Fruit fly (Drosophila melanogaster) whole organism, prepupa: ENCODE measurements around the gene CG7484.

Source experiments
- CG10631 ChIP-seq: fragments of 200-800 bp; sonication (Bioruptor generic); optimal IDR thresholded peaks from 2 replicates; lab custom pipeline; 2016; ENCODE audit warnings: missing biosample characterization, missing genetic modification characterization
- CG10669 ChIP-seq: fragments of 200-800 bp; sonication (Bioruptor generic); optimal IDR thresholded peaks from 3 replicates; lab custom pipeline; 2018; ENCODE audit warnings: missing biosample characterization, mild to moderate bottlenecking, missing genetic modification characterization, moderate library complexity
- CG11762 ChIP-seq: fragments of 200-800 bp; sonication (Bioruptor generic); optimal IDR thresholded peaks from 3 replicates; lab custom pipeline; 2016; ENCODE audit warnings: missing biosample characterization, missing genetic modification characterization; ENCODE audit not compliant: insufficient read depth
- CG11902 ChIP-seq: fragments of 200-800 bp; sonication (Bioruptor generic); optimal IDR thresholded peaks from 3 replicates; lab custom pipeline; 2016; ENCODE audit warnings: missing biosample characterization, missing genetic modification characterization
- CG15336 ChIP-seq: fragments of 200-800 bp; sonication (Bioruptor generic); IDR thresholded peaks from 2 replicates; pipeline ENCODE4 v1.3.6; 2022; ENCODE audit warnings: missing biosample characterization, missing genetic modification characterization
- CG1621 ChIP-seq: fragments of 200-800 bp; sonication (Bioruptor generic); optimal IDR thresholded peaks from 3 replicates; lab custom pipeline; 2018; ENCODE audit warnings: missing biosample characterization, mild to moderate bottlenecking, missing genetic modification characterization
- CG16779 ChIP-seq: fragments of 200-800 bp; sonication (Bioruptor generic); optimal IDR thresholded peaks from 3 replicates; lab custom pipeline; 2017; ENCODE audit warnings: missing biosample characterization, mild to moderate bottlenecking, missing genetic modification characterization
- CG3032 ChIP-seq: fragments of 200-800 bp; optimal IDR thresholded peaks from 2 replicates; lab custom pipeline; 2019; ENCODE audit warnings: missing biosample characterization, mild to moderate bottlenecking, missing genetic modification characterization, moderate library complexity
- CG31627 ChIP-seq: fragments of 200-800 bp; sonication (Bioruptor generic); optimal IDR thresholded peaks from 3 replicates; lab custom pipeline; 2016; ENCODE audit warnings: missing biosample characterization, missing genetic modification characterization
- CG34406 ChIP-seq: fragments of 200-800 bp; sonication (Bioruptor generic); optimal IDR thresholded peaks from 3 replicates; lab custom pipeline; 2016; ENCODE audit warnings: missing biosample characterization, missing genetic modification characterization
- CG3919 ChIP-seq: fragments of 200-800 bp; sonication (Bioruptor generic); optimal IDR thresholded peaks from 3 replicates; lab custom pipeline; 2016; ENCODE audit warnings: missing biosample characterization, missing genetic modification characterization
- CG6163 ChIP-seq: fragments of 200-800 bp; sonication (Bioruptor generic); IDR thresholded peaks from 3 replicates; pipeline ENCODE4 v1.3.6; 2022; ENCODE audit warnings: missing biosample characterization, missing genetic modification characterization
- CG6276 ChIP-seq: fragments of 200-800 bp; sonication (Bioruptor generic); optimal IDR thresholded peaks from 2 replicates; lab custom pipeline; 2017; ENCODE audit warnings: missing biosample characterization, mild to moderate bottlenecking, missing genetic modification characterization
- CG6808 ChIP-seq: fragments of 200-800 bp; sonication (Bioruptor generic); optimal IDR thresholded peaks from 3 replicates; lab custom pipeline; 2017; ENCODE audit warnings: missing biosample characterization, missing genetic modification characterization, mild to moderate bottlenecking, moderate library complexity, missing genetic modification reagents
- CG7368 ChIP-seq: fragments of 200-800 bp; sonication (Bioruptor generic); optimal IDR thresholded peaks from 3 replicates; lab custom pipeline; 2016; ENCODE audit warnings: missing biosample characterization, missing genetic modification characterization
- CG8319 ChIP-seq: fragments of 200-800 bp; sonication (Bioruptor generic); optimal IDR thresholded peaks from 3 replicates; lab custom pipeline; 2016; ENCODE audit warnings: missing biosample characterization, missing genetic modification characterization
- CG8632 ChIP-seq: fragments of 200-800 bp; sonication (Bioruptor generic); optimal IDR thresholded peaks from 3 replicates; lab custom pipeline; 2016; ENCODE audit warnings: missing biosample characterization, missing genetic modification characterization
- CG9139 ChIP-seq: fragments of 200-800 bp; sonication (Bioruptor generic); optimal IDR thresholded peaks from 3 replicates; lab custom pipeline; 2017; ENCODE audit warnings: missing biosample characterization, mild to moderate bottlenecking, missing genetic modification characterization
- Eip75B ChIP-seq: fragments of 200-800 bp; sonication (Bioruptor generic); optimal IDR thresholded peaks from 3 replicates; lab custom pipeline; 2016; ENCODE audit warnings: missing biosample characterization, missing genetic modification characterization
- Eip78C ChIP-seq: fragments of 200-800 bp; sonication (Bioruptor generic); peaks from one replicate; lab custom pipeline; 2016; ENCODE audit warnings: missing biosample characterization, missing genetic modification characterization
- Ets96B ChIP-seq: fragments of 200-800 bp; optimal IDR thresholded peaks from 2 replicates; lab custom pipeline; 2019; ENCODE audit warnings: missing biosample characterization, mild to moderate bottlenecking, missing genetic modification characterization, moderate library complexity
- Gug ChIP-seq: fragments of 200-800 bp; sonication (Bioruptor generic); IDR thresholded peaks from 2 replicates; pipeline ENCODE4 v1.3.6; 2022; ENCODE audit warnings: missing biosample characterization, missing genetic modification characterization
- Hr38 ChIP-seq: sonication (Bioruptor generic); optimal IDR thresholded peaks from 2 replicates; lab custom pipeline; 2016; ENCODE audit warnings: missing biosample characterization, missing genetic modification characterization
- Hr4 ChIP-seq: fragments of 200-800 bp; sonication (Bioruptor generic); optimal IDR thresholded peaks from 3 replicates; lab custom pipeline; 2016; ENCODE audit warnings: missing biosample characterization, missing genetic modification characterization
- Lpt ChIP-seq: fragments of 200-800 bp; sonication (Bioruptor generic); optimal IDR thresholded peaks from 3 replicates; lab custom pipeline; 2016; ENCODE audit warnings: missing biosample characterization, missing genetic modification characterization
- Met ChIP-seq: fragments of 200-800 bp; sonication (Bioruptor generic); optimal IDR thresholded peaks from 3 replicates; lab custom pipeline; 2016; ENCODE audit warnings: missing biosample characterization, missing genetic modification characterization
- OdsH ChIP-seq: fragments of 200-800 bp; sonication (Bioruptor generic); optimal IDR thresholded peaks from 3 replicates; lab custom pipeline; 2016; ENCODE audit warnings: missing biosample characterization, missing genetic modification characterization
- Smox ChIP-seq: fragments of 200-800 bp; sonication (Bioruptor generic); optimal IDR thresholded peaks from 3 replicates; lab custom pipeline; 2016; ENCODE audit warnings: missing biosample characterization, missing genetic modification characterization
- Sox102F ChIP-seq: fragments of 200-800 bp; sonication (Bioruptor generic); optimal IDR thresholded peaks from 2 replicates; lab custom pipeline; 2016; ENCODE audit warnings: missing biosample characterization, mild to moderate bottlenecking, missing genetic modification characterization
- Sox14 ChIP-seq: fragments of 200-800 bp; sonication (Bioruptor generic); optimal IDR thresholded peaks from 3 replicates; lab custom pipeline; 2016; ENCODE audit warnings: missing biosample characterization, missing genetic modification characterization
- Sox15 ChIP-seq: fragments of 200-800 bp; sonication (Bioruptor generic); optimal IDR thresholded peaks from 3 replicates; lab custom pipeline; 2016; ENCODE audit warnings: missing biosample characterization, missing genetic modification characterization
- achi ChIP-seq: fragments of 200-800 bp; sonication (Bioruptor generic); optimal IDR thresholded peaks from 3 replicates; lab custom pipeline; 2016; ENCODE audit warnings: missing biosample characterization, missing genetic modification characterization
- acj6 ChIP-seq: fragments of 200-800 bp; sonication (Bioruptor generic); optimal IDR thresholded peaks from 3 replicates; lab custom pipeline; 2016; ENCODE audit warnings: missing biosample characterization, missing genetic modification characterization
- cyc ChIP-seq: fragments of 200-800 bp; sonication (Bioruptor generic); optimal IDR thresholded peaks from 3 replicates; lab custom pipeline; 2016; ENCODE audit warnings: missing biosample characterization, missing genetic modification characterization
- dac ChIP-seq: fragments of 200-800 bp; sonication (Bioruptor generic); optimal IDR thresholded peaks from 2 replicates; lab custom pipeline; 2017; ENCODE audit warnings: missing biosample characterization, mild to moderate bottlenecking, missing genetic modification characterization
- dsx ChIP-seq: fragments of 200-800 bp; optimal IDR thresholded peaks from 3 replicates; lab custom pipeline; 2019; ENCODE audit warnings: missing biosample characterization, mild to moderate bottlenecking, missing genetic modification characterization, moderate library complexity; ENCODE audit not compliant: poor library complexity, severe bottlenecking
- eg ChIP-seq: fragments of 200-800 bp; sonication (Bioruptor generic); IDR thresholded peaks from 3 replicates; pipeline ENCODE4 v1.3.6; 2022; ENCODE audit warnings: missing biosample characterization, missing genetic modification characterization
- fd59A ChIP-seq: fragments of 200-800 bp; sonication (Bioruptor generic); optimal IDR thresholded peaks from 2 replicates; lab custom pipeline; 2017; ENCODE audit warnings: missing biosample characterization, mild to moderate bottlenecking, missing genetic modification characterization, missing genetic modification reagents
- fd85E ChIP-seq: fragments of 200-800 bp; sonication (Bioruptor generic); optimal IDR thresholded peaks from 3 replicates; lab custom pipeline; 2016; ENCODE audit warnings: missing biosample characterization, missing genetic modification characterization
- fkh ChIP-seq: fragments of 200-800 bp; sonication (Bioruptor generic); optimal IDR thresholded peaks from 3 replicates; lab custom pipeline; 2017; ENCODE audit warnings: missing biosample characterization, mild to moderate bottlenecking, missing genetic modification characterization, moderate library complexity
- lz ChIP-seq: fragments of 200-800 bp; sonication (Bioruptor generic); optimal IDR thresholded peaks from 3 replicates; lab custom pipeline; 2016; ENCODE audit warnings: missing biosample characterization, missing genetic modification characterization
- pdm3 ChIP-seq: fragments of 200-800 bp; sonication (Bioruptor generic); optimal IDR thresholded peaks from 3 replicates; lab custom pipeline; 2016; ENCODE audit warnings: missing biosample characterization, missing genetic modification characterization
- salr ChIP-seq, 2 experiments: fragments of 200-800 bp; sonication (Bioruptor generic); optimal IDR thresholded peaks; 3 replicates each; lab custom pipeline; 2016 to 2018; ENCODE audit warnings: missing biosample characterization in 2 of 2, missing genetic modification characterization in 2 of 2, mild to moderate bottlenecking in 1 of 2
- spab ChIP-seq: fragments of 200-800 bp; sonication (Bioruptor generic); optimal IDR thresholded peaks from 2 replicates; lab custom pipeline; 2017; ENCODE audit warnings: missing biosample characterization, mild to moderate bottlenecking, missing genetic modification characterization, missing genetic modification reagents
- ss ChIP-seq, 2 experiments: fragments of 200-800 bp; sonication (Bioruptor generic); optimal IDR thresholded peaks; 2 replicates in 1 of 2; 3 replicates in 1 of 2; lab custom pipeline; 2017 to 2018; ENCODE audit warnings: mild to moderate bottlenecking in 2 of 2, missing biosample characterization in 2 of 2, missing genetic modification characterization in 2 of 2, moderate library complexity in 1 of 2
- svp ChIP-seq: fragments of 200-800 bp; sonication (Bioruptor generic); peaks from one replicate; lab custom pipeline; 2016; ENCODE audit warnings: missing biosample characterization, missing genetic modification characterization
- vri ChIP-seq: fragments of 200-800 bp; sonication (Bioruptor generic); optimal IDR thresholded peaks from 3 replicates; lab custom pipeline; 2016; ENCODE audit warnings: missing biosample characterization, mild to moderate bottlenecking, missing genetic modification characterization

The CG7484 gene

DNA sequence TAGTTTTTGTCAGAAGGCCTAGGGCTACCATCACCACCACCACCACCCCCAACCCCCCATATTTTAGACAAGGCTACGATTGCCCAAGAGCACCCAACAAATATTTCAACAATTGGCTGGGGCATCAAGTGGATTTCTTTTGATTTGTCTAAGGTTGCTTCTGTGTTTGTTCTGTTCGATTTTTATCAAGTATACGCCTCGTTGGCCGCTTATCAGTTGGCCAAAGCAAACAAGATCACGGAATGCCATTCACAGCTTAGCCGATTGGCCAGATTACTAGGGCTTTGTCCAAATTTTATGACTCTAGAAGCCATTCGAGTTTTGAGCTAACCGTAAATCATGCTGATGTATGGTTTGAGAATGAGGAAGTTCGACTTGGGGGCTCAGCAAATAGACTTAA, 38.6 kb upstream of the CG7484 start:
- TF ChIP-seq Sox15 (no peak), fkh (GFP tag; lab: Kevin White, UChicago) (peak; percentile 45)

DNA sequence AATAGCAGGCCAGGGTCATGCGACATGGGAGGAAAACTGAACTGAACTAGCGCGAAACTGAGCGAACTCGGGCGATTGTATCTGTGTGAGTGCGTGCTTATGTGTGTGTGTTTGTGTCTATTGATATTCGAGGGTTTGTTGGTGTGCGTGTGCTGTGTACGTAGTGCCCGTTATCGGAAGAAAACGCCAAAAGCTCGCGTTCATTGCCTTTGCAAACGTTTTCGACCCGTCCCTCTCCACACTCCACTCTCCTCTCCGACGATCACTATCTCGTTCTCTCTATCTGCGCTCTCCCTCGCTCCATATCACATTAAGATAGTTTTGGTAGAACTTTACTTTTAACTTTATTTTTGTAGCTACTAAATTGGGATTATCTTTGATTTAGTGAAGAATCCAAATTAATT, 37.5 kb upstream of the CG7484 start:
- TF ChIP-seq fkh (GFP tag; lab: Kevin White, UChicago) (peak; percentile 82), dac (GFP tag; lab: Kevin White, UChicago) (no peak)

DNA sequence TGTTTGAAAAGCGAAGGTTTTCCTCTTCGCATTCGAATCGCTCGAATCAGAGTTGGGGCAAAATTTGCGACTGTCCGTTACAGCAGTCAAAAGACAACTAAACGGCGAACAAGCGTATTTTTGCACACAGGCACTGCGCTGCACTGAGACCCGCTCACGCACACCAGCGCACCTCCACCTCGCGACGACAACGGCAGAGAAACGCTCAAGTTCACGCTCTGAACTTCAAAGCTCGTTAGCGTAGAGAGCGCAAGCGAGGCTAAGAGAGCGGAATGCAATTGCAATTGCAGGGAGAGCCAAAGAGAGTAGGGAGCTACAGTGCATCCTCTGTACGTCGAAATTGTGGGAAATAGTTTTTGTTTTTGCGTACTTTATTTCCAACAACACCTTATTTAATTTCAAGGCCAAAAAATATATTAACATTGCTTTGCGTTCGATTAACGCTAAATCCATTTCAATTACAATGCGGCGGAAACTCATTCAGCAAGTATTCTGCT, 35.2 kb upstream of the CG7484 start, which contains the start of gene Eip74EF:
Gene Eip74EF, minus strand, starts transcription at position 117 of the 497 bp plus-strand sequence.
- peak; percentile 79 for TF ChIP-seq lz
- peak; percentile 71 for TF ChIP-seq Met (GFP tag; lab: Kevin White, UChicago)
- peak; percentile 73 for TF ChIP-seq Sox102F (GFP tag; lab: Kevin White, UChicago)
- no peak for TF ChIP-seq Hr38 (GFP tag; lab: Kevin White, UChicago)
- peak; percentile 70 for TF ChIP-seq Sox14 (GFP tag; lab: Kevin White, UChicago)
- peak; percentile 51 for TF ChIP-seq CG11762
- TF ChIP-seq CG3919 (GFP tag; lab: Kevin White, UChicago): peak; percentile 73
- TF ChIP-seq salr (GFP tag; optimal IDR thresholded peaks at IDR 0.05; lab: Kevin White, UChicago): no peak
- peak; percentile 51 for TF ChIP-seq CG7368 (GFP tag; lab: Kevin White, UChicago)
- peak; percentile 44 for TF ChIP-seq achi
- TF ChIP-seq fkh (GFP tag; lab: Kevin White, UChicago): no peak
- peak; percentile 53 for TF ChIP-seq dsx (GFP tag; lab: Kevin White, UChicago)
- peak; percentile 56 for TF ChIP-seq CG9139 (GFP tag; lab: Kevin White, UChicago)
- TF ChIP-seq acj6 (GFP tag; lab: Kevin White, UChicago): peak; percentile 66
- peak; percentile 74 for TF ChIP-seq pdm3 (GFP tag; lab: Kevin White, UChicago)
- TF ChIP-seq CG34406 (GFP tag; lab: Kevin White, UChicago): peak; percentile 40
- TF ChIP-seq dac (GFP tag; lab: Kevin White, UChicago): no peak
- peak; percentile 57 for TF ChIP-seq CG6808 (GFP tag; lab: Kevin White, UChicago)
- peak; percentile 30 for TF ChIP-seq Sox15
- peak; percentile 56 for TF ChIP-seq CG3032 (tag; lab: Kevin White, UChicago)
- peak; percentile 62 for TF ChIP-seq fd85E (GFP tag; lab: Kevin White, UChicago)
- TF ChIP-seq Hr4 (GFP tag; lab: Kevin White, UChicago): peak; percentile 68
- TF ChIP-seq cyc (GFP tag; lab: Kevin White, UChicago): peak; percentile 75
- peak; percentile 81 for TF ChIP-seq eg (GFP tag; lab: Robert Waterston, UW)
- peak; percentile 86 for TF ChIP-seq CG6163 (GFP tag; lab: Robert Waterston, UW)
- TF ChIP-seq Eip78C (GFP tag; lab: Kevin White, UChicago): peak; percentile 85
- peak; percentile 56 to 67 for TF ChIP-seq ss (GFP tag; optimal IDR thresholded peaks at IDR 0.05; lab: Kevin White, UChicago)
- TF ChIP-seq Smox: peak; percentile 71
- peak; percentile 91 for TF ChIP-seq svp (GFP tag; lab: Kevin White, UChicago)
- TF ChIP-seq fd59A: peak; percentile 25
- peak; percentile 52 for TF ChIP-seq Lpt (GFP tag; lab: Kevin White, UChicago)
- peak; percentile 31 for TF ChIP-seq CG10631 (GFP tag; lab: Kevin White, UChicago)
- TF ChIP-seq Eip75B (GFP tag; lab: Kevin White, UChicago): peak; percentile 77
- peak; percentile 36 for TF ChIP-seq CG1621
- TF ChIP-seq CG10669 (GFP tag; lab: Kevin White, UChicago): peak; percentile 61
- peak; percentile 22 for TF ChIP-seq CG8319 (GFP tag; lab: Kevin White, UChicago)
- peak; percentile 64 for TF ChIP-seq Ets96B
- TF ChIP-seq spab: peak; percentile 45
- TF ChIP-seq CG15336 (GFP tag; lab: Robert Waterston, UW): peak; percentile 79
- peak; percentile 27 for TF ChIP-seq CG6276 (GFP tag; lab: Kevin White, UChicago)
- peak; percentile 30; the same call in 1 of the 2 replicates for TF ChIP-seq Gug (GFP tag; lab: Robert Waterston, UW)
- TF ChIP-seq CG31627 (GFP tag; lab: Kevin White, UChicago): peak; percentile 60
- TF ChIP-seq CG11902 (GFP tag; lab: Kevin White, UChicago): peak; percentile 9
- TF ChIP-seq vri (GFP tag; lab: Kevin White, UChicago): peak; percentile 70
- peak; percentile 63 for TF ChIP-seq OdsH (GFP tag; lab: Kevin White, UChicago)
- TF ChIP-seq CG16779 (tag; lab: Kevin White, UChicago): peak; percentile 75
- peak; percentile 38 for TF ChIP-seq CG8632 (GFP tag; lab: Kevin White, UChicago)
